Fruit fly (Drosophila melanogaster) whole organism, wandering third instar larva: ENCODE results near the gene Crg-1.

Source experiments
- Abd-B ChIP-seq: fragments of >200 bp; optimal IDR thresholded peaks from 2 replicates; lab custom pipeline; 2017; ENCODE audit warnings: missing biosample characterization, missing genetic modification characterization
- CG32264 ChIP-seq: fragments of 200-800 bp; sonication (Bioruptor generic); optimal IDR thresholded peaks from 2 replicates; lab custom pipeline; 2016; ENCODE audit warnings: missing biosample characterization, missing genetic modification characterization
- CG9705 ChIP-seq: fragments of 200-800 bp; sonication (Bioruptor generic); optimal IDR thresholded peaks from 2 replicates; lab custom pipeline; 2018; ENCODE audit warnings: missing biosample characterization, mild to moderate bottlenecking, missing genetic modification characterization
- Dfd ChIP-seq: fragments of >200 bp; optimal IDR thresholded peaks from 2 replicates; lab custom pipeline; 2017; ENCODE audit warnings: missing biosample characterization, missing genetic modification characterization
- HLH106 ChIP-seq: fragments of 200-800 bp; optimal IDR thresholded peaks from 3 replicates; lab custom pipeline; 2019; ENCODE audit warnings: missing biosample characterization, mild to moderate bottlenecking, missing genetic modification characterization, moderate library complexity
- Hnf4 ChIP-seq: fragments of 200-800 bp; sonication (Bioruptor generic); optimal IDR thresholded peaks from 2 replicates; lab custom pipeline; 2016; ENCODE audit warnings: missing biosample characterization, mild to moderate bottlenecking, missing genetic modification characterization
- Hr83 ChIP-seq: fragments of 200-300 bp; sonication (Bioruptor generic); optimal IDR thresholded peaks from 2 replicates; lab custom pipeline; 2016; ENCODE audit warnings: missing biosample characterization, mild to moderate bottlenecking, missing genetic modification characterization, moderate library complexity; ENCODE audit not compliant: poor library complexity, severe bottlenecking
- Mio ChIP-seq: sonication (Bioruptor generic); optimal IDR thresholded peaks from 2 replicates; lab custom pipeline; 2016; ENCODE audit warnings: missing biosample characterization, missing genetic modification characterization
- N ChIP-seq: fragments of >200 bp; optimal IDR thresholded peaks from 2 replicates; lab custom pipeline; 2018; ENCODE audit warnings: missing biosample characterization, missing external identifiers, missing genetic modification characterization
- OdsH ChIP-seq: fragments of 200-800 bp; sonication (Bioruptor generic); optimal IDR thresholded peaks from 2 replicates; lab custom pipeline; 2016; ENCODE audit warnings: missing biosample characterization, mild to moderate bottlenecking, missing genetic modification characterization
- Rel ChIP-seq, 2 experiments: fragments of 200-800 bp; sonication (Bioruptor generic) in 1 of 2; optimal IDR thresholded peaks; 2 replicates in 1 of 2; 3 replicates in 1 of 2; lab custom pipeline; 2016 to 2019; ENCODE audit warnings: mild to moderate bottlenecking in 2 of 2, missing biosample characterization in 2 of 2, missing genetic modification characterization in 2 of 2, moderate library complexity in 1 of 2
- Sp1 ChIP-seq: fragments of 200-800 bp; sonication (Bioruptor generic); optimal IDR thresholded peaks from 3 replicates; lab custom pipeline; 2019; ENCODE audit warnings: missing biosample characterization, mild to moderate bottlenecking, missing genetic modification characterization, moderate library complexity
- Vsx2 ChIP-seq: fragments of 200-300, 225-300 bp; sonication (Bioruptor generic); optimal IDR thresholded peaks from 2 replicates; lab custom pipeline; 2018; ENCODE audit warnings: missing biosample characterization, missing genetic modification characterization; ENCODE audit not compliant: partially characterized antibody
- br ChIP-seq: fragments of 200-800 bp; sonication (Bioruptor generic); optimal IDR thresholded peaks from 2 replicates; lab custom pipeline; 2016; ENCODE audit warnings: missing biosample characterization, missing genetic modification characterization
- brk ChIP-seq: fragments of 200-800 bp; sonication (Bioruptor generic); optimal IDR thresholded peaks from 2 replicates; lab custom pipeline; 2016; ENCODE audit warnings: missing biosample characterization, mild to moderate bottlenecking, missing genetic modification characterization
- dl ChIP-seq, 2 experiments: fragments of 175-275, 200-275 bp in 1 of 2; fragments of 200-275 bp in 1 of 2; sonication (Bioruptor generic); optimal IDR thresholded peaks; lab custom pipeline; 2018; ENCODE audit warnings: mild to moderate bottlenecking in 2 of 2, missing biosample characterization in 2 of 2, missing genetic modification characterization in 2 of 2, moderate library complexity in 2 of 2; ENCODE audit not compliant: partially characterized antibody in 2 of 2, insufficient read depth in 1 of 2
- dmrt93B ChIP-seq: fragments of 200-800 bp; sonication (Bioruptor generic); optimal IDR thresholded peaks from 2 replicates; lab custom pipeline; 2018; ENCODE audit warnings: missing biosample characterization, mild to moderate bottlenecking, missing genetic modification characterization
- dsf ChIP-seq: sonication (Bioruptor generic); optimal IDR thresholded peaks from 2 replicates; lab custom pipeline; 2016; ENCODE audit warnings: missing biosample characterization, missing genetic modification characterization, borderline replicate concordance
- ey ChIP-seq: fragments of 200-800 bp; sonication (Bioruptor generic); optimal IDR thresholded peaks from 2 replicates; lab custom pipeline; 2016; ENCODE audit warnings: missing biosample characterization, missing genetic modification characterization
- foxo ChIP-seq, 2 experiments: fragments of 200-800 bp; sonication (Bioruptor generic); optimal IDR thresholded peaks; 2 replicates in 1 of 2; 3 replicates in 1 of 2; lab custom pipeline; 2016 to 2017; ENCODE audit warnings: missing biosample characterization in 2 of 2, missing genetic modification characterization in 2 of 2
- fru ChIP-seq: fragments of 200-800 bp; sonication (Bioruptor generic); optimal IDR thresholded peaks from 3 replicates; lab custom pipeline; 2016; ENCODE audit warnings: missing biosample characterization, mild to moderate bottlenecking, missing genetic modification characterization
- h ChIP-seq: fragments of 200-800 bp; sonication (Bioruptor generic); optimal IDR thresholded peaks from 3 replicates; lab custom pipeline; 2016; ENCODE audit warnings: missing biosample characterization, mild to moderate bottlenecking, missing genetic modification characterization
- pan ChIP-seq: fragments of >200 bp; optimal IDR thresholded peaks from 2 replicates; lab custom pipeline; 2017
- psq ChIP-seq: fragments of 200-800 bp; sonication (Bioruptor generic); optimal IDR thresholded peaks from 3 replicates; lab custom pipeline; 2017; ENCODE audit warnings: missing biosample characterization, mild to moderate bottlenecking, missing genetic modification characterization, moderate library complexity
- rgr ChIP-seq: fragments of 200-800 bp; sonication (Bioruptor generic); optimal IDR thresholded peaks from 3 replicates; lab custom pipeline; 2016; ENCODE audit warnings: missing biosample characterization, mild to moderate bottlenecking, missing genetic modification characterization
- sage ChIP-seq: fragments of 200-800 bp; sonication (Bioruptor generic); optimal IDR thresholded peaks from 2 replicates; lab custom pipeline; 2016; ENCODE audit warnings: missing biosample characterization, mild to moderate bottlenecking, missing genetic modification characterization
- tai ChIP-seq: sonication (Bioruptor generic); optimal IDR thresholded peaks from 2 replicates; lab custom pipeline; 2016; ENCODE audit warnings: missing biosample characterization, missing genetic modification characterization
- usp ChIP-seq: fragments of >200 bp; optimal IDR thresholded peaks from 2 replicates; lab custom pipeline; 2017; ENCODE audit warnings: missing biosample characterization, missing genetic modification characterization
- woc ChIP-seq: sonication (Bioruptor generic); optimal IDR thresholded peaks from 2 replicates; lab custom pipeline; 2016; ENCODE audit warnings: missing biosample characterization, mild to moderate bottlenecking, missing genetic modification characterization

The Crg-1 gene

dm6 chrX:3767085-3767484 is 25.9 kb upstream of the Crg-1 start:
- TF ChIP-seq dsf (GFP tag; lab: Kevin White, UChicago) (no peak), Mio (GFP tag; lab: Kevin White, UChicago) (no peak), CG9705 (no peak), psq (GFP tag; lab: Kevin White, UChicago) (no peak), Vsx2 (GFP tag; lab: Kevin White, UChicago) (no peak), usp (GFP tag; lab: Kevin White, UChicago) (no peak)
- TF ChIP-seq, all 38 proteins: peak for 0

- TF ChIP-seq psq (GFP tag; lab: Kevin White, UChicago) (peak; percentile 20), dmrt93B (peak; percentile 0), Hnf4 (GFP tag; lab: Kevin White, UChicago) (peak; percentile 9), woc (peak; percentile 8), Sp1 (GFP tag; lab: Kevin White, UChicago) (peak; percentile 47), HLH106 (peak; percentile 7), ey (GFP tag; lab: Kevin White, UChicago) (peak; percentile 39), CG32264 (GFP tag; lab: Kevin White, UChicago) (no peak), Hr83 (GFP tag; lab: Kevin White, UChicago) (no peak), Rel (GFP tag; optimal IDR thresholded peaks at IDR 0.05; lab: Kevin White, UChicago) (no peak), Rel (tag; optimal IDR thresholded peaks at IDR 0.05; lab: Kevin White, UChicago) (no peak), foxo (GFP tag; optimal IDR thresholded peaks at IDR 0.05; lab: Kevin White, UChicago) (peak in 1 of 2 experiments; percentile 37), br (GFP tag; lab: Kevin White, UChicago) (peak; percentile 5), Mio (GFP tag; lab: Kevin White, UChicago) (no peak), fru (GFP tag; lab: Kevin White, UChicago) (peak; percentile 27), rgr (GFP tag; lab: Kevin White, UChicago) (peak; percentile 48), OdsH (peak; percentile 23), h (GFP tag; lab: Kevin White, UChicago) (peak; percentile 45)
- TF ChIP-seq, all 38 proteins: peak for 13
Measured at dm6 chrX:3768202-3768601, 24.8 kb upstream of the Crg-1 start.

- TF ChIP-seq Hr83 (GFP tag; lab: Kevin White, UChicago) (no peak), CG9705 (no peak), usp (GFP tag; lab: Kevin White, UChicago) (no peak), br (GFP tag; lab: Kevin White, UChicago) (no peak), foxo (GFP tag; optimal IDR thresholded peaks at IDR 0.05; lab: Kevin White, UChicago) (peak in 1 of 2 experiments; percentile 45), Vsx2 (GFP tag; lab: Kevin White, UChicago) (no peak), N (GFP tag; lab: Kevin White, UChicago) (no peak), rgr (GFP tag; lab: Kevin White, UChicago) (peak; percentile 1), sage (no peak), Dfd (GFP tag; lab: Kevin White, UChicago) (no peak), tai (GFP tag; lab: Kevin White, UChicago) (no peak), pan (no peak), OdsH (peak; percentile 43), dl (GFP tag; optimal IDR thresholded peaks at IDR 0.05; lab: Kevin White, UChicago; ENCODE audit: insufficient read depth in 1 of 2, partially characterized antibody in 2 of 2) (no peak), brk (GFP tag; lab: Kevin White, UChicago) (no peak), Abd-B (no peak), Rel (GFP tag; optimal IDR thresholded peaks at IDR 0.05; lab: Kevin White, UChicago) (no peak), Rel (tag; optimal IDR thresholded peaks at IDR 0.05; lab: Kevin White, UChicago) (no peak), CG32264 (GFP tag; lab: Kevin White, UChicago) (no peak), fru (GFP tag; lab: Kevin White, UChicago) (peak; percentile 43), ey (GFP tag; lab: Kevin White, UChicago) (peak; percentile 18), psq (GFP tag; lab: Kevin White, UChicago) (no peak), h (GFP tag; lab: Kevin White, UChicago) (no peak), HLH106 (peak; percentile 7), Hnf4 (GFP tag; lab: Kevin White, UChicago) (no peak), Sp1 (GFP tag; lab: Kevin White, UChicago) (peak; percentile 3)
- TF ChIP-seq, all 38 proteins: peak for 7
Measured at dm6 chrX:3772434-3772810, 20.6 kb upstream of the Crg-1 start.
